Worm (Caenorhabditis elegans): ENCODE measurements around the gene F13H8.12.

The F13H8.12 gene

DNA sequence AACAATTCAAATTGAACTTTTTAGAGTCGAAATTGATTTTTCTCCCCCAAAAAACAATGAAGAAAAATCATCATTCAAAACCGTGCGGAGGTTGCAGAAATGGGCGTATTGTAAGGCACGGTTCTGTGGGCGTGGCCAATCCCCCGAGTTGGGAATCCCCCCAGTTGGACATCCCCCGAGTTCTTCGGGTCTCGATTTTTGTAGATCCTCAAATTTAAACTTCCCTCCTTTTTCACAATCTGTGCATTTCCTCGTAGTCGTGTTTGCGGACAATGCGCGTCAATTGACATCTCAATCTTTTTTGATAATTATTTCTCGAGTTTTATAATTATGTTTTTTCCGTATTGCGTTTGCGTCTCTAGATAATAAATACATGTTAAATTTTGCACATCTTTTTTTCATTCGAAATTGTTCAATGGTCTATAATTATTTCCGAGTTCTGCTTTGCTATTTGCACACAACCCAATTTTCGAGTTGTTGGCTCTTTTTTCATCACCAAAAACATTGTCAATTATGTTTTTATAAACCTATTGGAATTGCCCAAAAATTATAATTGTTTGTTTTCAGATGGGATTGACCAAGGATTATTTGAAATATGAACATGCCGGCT, 7.6 kb downstream of the F13H8.12 start, which contains the start of gene F13H8.2 (continued):
- 0 out of 2 replicates have a peak, but pooled peaks have one; percentile 34 for TF ChIP-seq daf-19 (GFP tag; conservative IDR thresholded peaks at IDR 0.05)
- TF ChIP-seq Y105C5A.15 (GFP tag; IDR thresholded peaks at IDR 0.05) = no peak
- TF ChIP-seq dmd-6 (GFP tag; IDR thresholded peaks at IDR 0.05) = peak; percentile 78
- no peak for TF ChIP-seq tag-97 (GFP tag; IDR thresholded peaks at IDR 0.05)
- TF ChIP-seq hif-1 (tag; optimal IDR thresholded peaks at IDR 0.05) = peak in 1 of 2 experiments; percentile 58
- peak; percentile 28 for TF ChIP-seq lin-13 (GFP tag; optimal IDR thresholded peaks at IDR 0.05)
- TF ChIP-seq dmd-9 (GFP tag; IDR thresholded peaks at IDR 0.05) = peak; percentile 71
- TF ChIP-seq dve-1 (tag; optimal IDR thresholded peaks at IDR 0.05; ENCODE audit: insufficient read depth) = peak; percentile 40
- TF ChIP-seq spr-1 (tag; optimal IDR thresholded peaks at IDR 0.05) = peak; percentile 62
- peak; percentile 69 for TF ChIP-seq unc-130 (GFP tag; optimal IDR thresholded peaks at IDR 0.05)
- no peak for TF ChIP-seq saeg-2 (GFP tag; IDR thresholded peaks at IDR 0.05)
- TF ChIP-seq egl-43 (GFP tag; IDR thresholded peaks at IDR 0.05) = peak; percentile 78
- peak; percentile 79 for TF ChIP-seq ceh-44 (GFP tag; IDR thresholded peaks at IDR 0.05)
- TF ChIP-seq rbr-2 (tag; optimal IDR thresholded peaks at IDR 0.05) = peak; percentile 78
- TF ChIP-seq dpl-1 (GFP tag; optimal IDR thresholded peaks at IDR 0.05) = peak; percentile 95
- TF ChIP-seq lin-38 (GFP tag; IDR thresholded peaks at IDR 0.05) = peak; percentile 89
- TF ChIP-seq lin-1 (GFP tag; IDR thresholded peaks at IDR 0.05) = peak; percentile 91
- peak; percentile 36 for TF ChIP-seq nhr-6 (tag; optimal IDR thresholded peaks at IDR 0.05)
- TF ChIP-seq jun-1 (tag; optimal IDR thresholded peaks at IDR 0.05) = no peak
- TF ChIP-seq fos-1 (tag; optimal IDR thresholded peaks at IDR 0.05) = no peak
- peak in 1 of 2 experiments; percentile 37 for TF ChIP-seq unc-62 (GFP tag; optimal IDR thresholded peaks at IDR 0.05 in 1 of 2)
- TF ChIP-seq unc-62 (tag; optimal IDR thresholded peaks at IDR 0.05) = no peak
- peak; percentile 28 for TF ChIP-seq nhr-77 (tag; optimal IDR thresholded peaks at IDR 0.05)
- TF ChIP-seq F10B5.3 (tag; optimal IDR thresholded peaks at IDR 0.05) = no peak
- TF ChIP-seq nhr-28 (tag; optimal IDR thresholded peaks at IDR 0.05) = peak; percentile 20
- no peak for TF ChIP-seq nhr-237 (tag; optimal IDR thresholded peaks at IDR 0.05)
- TF ChIP-seq duxl-1 (tag; optimal IDR thresholded peaks at IDR 0.05; ENCODE audit: poor library complexity) = peak; percentile 41
- no peak for TF ChIP-seq lir-3 (tag; optimal IDR thresholded peaks at IDR 0.05)
- 0 out of 2 replicates have a peak, but pooled peaks have one; percentile 30 for TF ChIP-seq dmd-8 (GFP tag; IDR thresholded peaks at IDR 0.05)
- peak; percentile 42 for TF ChIP-seq F37D6.2 (tag; optimal IDR thresholded peaks at IDR 0.05)
- TF ChIP-seq F49E8.2 (tag; optimal IDR thresholded peaks at IDR 0.05; ENCODE audit: borderline replicate concordance) = peak; percentile 22
- peak; percentile 93 for TF ChIP-seq arid-1 (GFP tag; conservative IDR thresholded peaks at IDR 0.05)
- no peak for TF ChIP-seq ceh-28 (tag; optimal IDR thresholded peaks at IDR 0.05)
- TF ChIP-seq mes-2 (tag; optimal IDR thresholded peaks at IDR 0.05; ENCODE audit: poor library complexity, severe bottlenecking) = peak; percentile 92
- peak; percentile 76 for TF ChIP-seq T26A8.4 (GFP tag; IDR thresholded peaks at IDR 0.05)
- TF ChIP-seq sdz-12 (GFP tag; optimal IDR thresholded peaks at IDR 0.05) = no peak
- TF ChIP-seq ces-1 (GFP tag; optimal IDR thresholded peaks at IDR 0.05) = no peak
- TF ChIP-seq nhr-25 (tag; optimal IDR thresholded peaks at IDR 0.05; ENCODE audit: borderline replicate concordance, insufficient read depth) = no peak
- TF ChIP-seq lsy-2 (tag; optimal IDR thresholded peaks at IDR 0.05) = peak; percentile 26 to 80
- TF ChIP-seq skn-1 (tag; optimal IDR thresholded peaks at IDR 0.05) = no peak
- no peak for TF ChIP-seq fkh-10 (GFP tag; optimal IDR thresholded peaks at IDR 0.05)
- TF ChIP-seq mdl-1 (tag; optimal IDR thresholded peaks at IDR 0.05) = peak in 1 of 2 experiments; percentile 52

Measured in whole organism, L4 larva.